Worm (Caenorhabditis elegans): ENCODE results near the gene srw-1.
A peak's percentile ranks its signal among the peaks of the same experiment; 100 is the strongest.

srw-1 gene

ce11 chrV:15186259-15186927 is 11.7 kb upstream of the srw-1 start, which contains the start of gene Y75B12B.3:
Gene Y75B12B.3, minus strand, starts transcription at chrV:15186279.
- TF ChIP-seq ceh-16 (tag; optimal IDR thresholded peaks at IDR 0.05) (no peak), sma-3 (GFP tag; optimal IDR thresholded peaks at IDR 0.05) (no peak), lin-39 (tag; optimal IDR thresholded peaks at IDR 0.05) (no peak), crh-2 (tag; optimal IDR thresholded peaks at IDR 0.05) (no peak), lin-13 (GFP tag; optimal IDR thresholded peaks at IDR 0.05) (no peak), ama-1 (optimal IDR thresholded peaks at IDR 0.05) (peak; percentile 75), zag-1 (tag; optimal IDR thresholded peaks at IDR 0.05) (no peak), sma-9 (GFP tag; optimal IDR thresholded peaks at IDR 0.05) (no peak), sma-9 (tag; optimal IDR thresholded peaks at IDR 0.05) (no peak), lin-11 (tag; optimal IDR thresholded peaks at IDR 0.05) (no peak), aly-2 (tag; optimal IDR thresholded peaks at IDR 0.05) (no peak), lsy-2 (tag; optimal IDR thresholded peaks at IDR 0.05) (peak in 1 of 2 experiments; percentile 29)

- TF ChIP-seq C34F6.9 (tag; optimal IDR thresholded peaks at IDR 0.05) (peak; percentile 86), ceh-16 (tag; optimal IDR thresholded peaks at IDR 0.05) (no peak), nhr-25 (tag; optimal IDR thresholded peaks at IDR 0.05) (peak; percentile 75), egl-27 (tag; optimal IDR thresholded peaks at IDR 0.05) (peak; percentile 70), F13H6.1 (tag; optimal IDR thresholded peaks at IDR 0.05) (peak; percentile 78), alr-1 (tag; optimal IDR thresholded peaks at IDR 0.05) (no peak), nhr-129 (tag; optimal IDR thresholded peaks at IDR 0.05) (peak; percentile 71), nhr-10 (tag; optimal IDR thresholded peaks at IDR 0.05) (no peak), nhr-12 (tag; optimal IDR thresholded peaks at IDR 0.05) (no peak), zag-1 (tag; optimal IDR thresholded peaks at IDR 0.05) (no peak), crh-2 (tag; optimal IDR thresholded peaks at IDR 0.05) (peak; percentile 82), Y55F3AM.14 (GFP tag; optimal IDR thresholded peaks at IDR 0.05) (no peak), mdl-1 (tag; optimal IDR thresholded peaks at IDR 0.05) (peak in 1 of 2 experiments; percentile 18), lin-39 (tag; optimal IDR thresholded peaks at IDR 0.05) (no peak), lsy-2 (tag; optimal IDR thresholded peaks at IDR 0.05) (peak; percentile 71 to 87), sem-4 (tag; optimal IDR thresholded peaks at IDR 0.05) (peak; percentile 24), blmp-1 (tag; optimal IDR thresholded peaks at IDR 0.05; ENCODE audit: insufficient read depth) (peak; percentile 86), ztf-4 (tag; optimal IDR thresholded peaks at IDR 0.05) (peak; percentile 34), unc-55 (GFP tag; optimal IDR thresholded peaks at IDR 0.05) (peak; percentile 67), elt-3 (tag; optimal IDR thresholded peaks at IDR 0.05) (no peak), ama-1 (optimal IDR thresholded peaks at IDR 0.05) (no peak), nhr-23 (tag; optimal IDR thresholded peaks at IDR 0.05) (no peak), ceh-82 (tag; optimal IDR thresholded peaks at IDR 0.05) (no peak), mab-5 (tag; optimal IDR thresholded peaks at IDR 0.05) (peak; percentile 3), snpc-4 (tag; optimal IDR thresholded peaks at IDR 0.05) (peak; percentile 28), ztf-1 (GFP tag; conservative IDR thresholded peaks at IDR 0.05) (no peak), nhr-11 (tag; optimal IDR thresholded peaks at IDR 0.05) (no peak), mbf-1 (tag; optimal IDR thresholded peaks at IDR 0.05) (no peak), ztf-11 (tag; optimal IDR thresholded peaks at IDR 0.05) (no peak), nhr-6 (tag; optimal IDR thresholded peaks at IDR 0.05) (no peak), aly-2 (tag; optimal IDR thresholded peaks at IDR 0.05) (no peak), sma-3 (GFP tag; optimal IDR thresholded peaks at IDR 0.05) (peak; percentile 88), unc-39 (tag; optimal IDR thresholded peaks at IDR 0.05) (no peak), nhr-21 (tag; optimal IDR thresholded peaks at IDR 0.05) (peak; percentile 61), sma-9 (GFP tag; optimal IDR thresholded peaks at IDR 0.05) (peak; percentile 72), sma-9 (tag; optimal IDR thresholded peaks at IDR 0.05) (no peak), ZK546.5 (tag; optimal IDR thresholded peaks at IDR 0.05) (no peak), gmeb-1 (tag; optimal IDR thresholded peaks at IDR 0.05) (peak; percentile 86), dmd-4 (tag; optimal IDR thresholded peaks at IDR 0.05) (no peak), lin-13 (GFP tag; optimal IDR thresholded peaks at IDR 0.05) (peak; percentile 70), R02D3.7 (tag; optimal IDR thresholded peaks at IDR 0.05) (peak; percentile 9), fos-1 (tag; optimal IDR thresholded peaks at IDR 0.05) (peak; percentile 89), skn-1 (tag; optimal IDR thresholded peaks at IDR 0.05) (no peak), nhr-237 (tag; optimal IDR thresholded peaks at IDR 0.05) (no peak), lin-11 (tag; optimal IDR thresholded peaks at IDR 0.05) (no peak), elt-1 (tag; optimal IDR thresholded peaks at IDR 0.05) (no peak), nhr-77 (tag; optimal IDR thresholded peaks at IDR 0.05) (no peak), peb-1 (tag; optimal IDR thresholded peaks at IDR 0.05) (no peak)
These were observed 10.7 kb upstream of the srw-1 start, which contains the start of the genes cyn-7 and bath-36 for ce11 chrV:15187083-15188057. Gene cyn-7, minus strand, starts transcription at chrV:15187378. Gene bath-36, plus strand, starts transcription at chrV:15187888.

All from whole organism, L2 larva.